Fruit fly (Drosophila melanogaster) whole organism, embryonic: Measurements from ENCODE around the gene Cyp12a4.

ENCODE experiments used
- CG10147 ChIP-seq: fragments of 200-800 bp; sonication (Bioruptor generic); optimal IDR thresholded peaks from 2 replicates; lab custom pipeline; 2019; ENCODE audit warnings: missing biosample characterization, mild to moderate bottlenecking, missing genetic modification characterization, moderate library complexity
- CG10267 ChIP-seq: fragments of 200-800 bp; sonication (Bioruptor generic); optimal IDR thresholded peaks from 2 replicates; lab custom pipeline; 2018; ENCODE audit warnings: missing biosample characterization, mild to moderate bottlenecking, missing genetic modification characterization, moderate library complexity
- CG11695 ChIP-seq: fragments of 200-800 bp; sonication (Bioruptor generic); IDR thresholded peaks from 3 replicates; pipeline ENCODE4 v1.3.6; 2022; ENCODE audit warnings: missing biosample characterization, missing genetic modification characterization
- CG11696 ChIP-seq: fragments of 200-800 bp; sonication (Bioruptor generic); IDR thresholded peaks from 2 replicates; pipeline ENCODE4 v1.3.6; 2022; ENCODE audit warnings: missing biosample characterization, missing genetic modification characterization
- CG13296 ChIP-seq: fragments of 200-800 bp; sonication (Bioruptor generic); optimal IDR thresholded peaks from 3 replicates; lab custom pipeline; 2018; ENCODE audit warnings: missing biosample characterization, mild to moderate bottlenecking, missing genetic modification characterization
- CG14860 ChIP-seq: fragments of 200-800 bp; sonication (Bioruptor generic); IDR thresholded peaks from 3 replicates; pipeline ENCODE4 v1.3.6; 2022; ENCODE audit warnings: missing biosample characterization, missing genetic modification characterization; ENCODE audit not compliant: partially characterized antibody
- CG1529 ChIP-seq: fragments of 200-800 bp; sonication (Bioruptor generic); optimal IDR thresholded peaks from 3 replicates; lab custom pipeline; 2018; ENCODE audit warnings: missing biosample characterization, missing genetic modification characterization
- CG15601 ChIP-seq: fragments of 200-800 bp; sonication (Bioruptor generic); optimal IDR thresholded peaks from 3 replicates; lab custom pipeline; 2019; ENCODE audit warnings: missing biosample characterization, mild to moderate bottlenecking, missing genetic modification characterization, moderate library complexity
- CG1647 ChIP-seq: fragments of 200-800 bp; sonication (Bioruptor generic); optimal IDR thresholded peaks from 3 replicates; lab custom pipeline; 2016; ENCODE audit warnings: missing biosample characterization, missing genetic modification characterization
- CG17359 ChIP-seq: fragments of 200-800 bp; sonication (Bioruptor generic); optimal IDR thresholded peaks from 3 replicates; lab custom pipeline; 2018; ENCODE audit warnings: missing biosample characterization, mild to moderate bottlenecking, missing genetic modification characterization, moderate library complexity
- CG2202 ChIP-seq: fragments of 200-800 bp; sonication (Bioruptor generic); optimal IDR thresholded peaks from 2 replicates; lab custom pipeline; 2018; ENCODE audit warnings: missing biosample characterization, mild to moderate bottlenecking, missing genetic modification characterization
- CG33213 ChIP-seq: fragments of 200-800 bp; sonication (Bioruptor generic); optimal IDR thresholded peaks from 3 replicates; lab custom pipeline; 2016; ENCODE audit warnings: missing biosample characterization, missing genetic modification characterization
- CG3838 ChIP-seq: fragments of 200-800 bp; sonication (Bioruptor generic); optimal IDR thresholded peaks from 3 replicates; lab custom pipeline; 2016; ENCODE audit warnings: missing biosample characterization, missing genetic modification characterization
- CG42726 ChIP-seq: fragments of 200-800 bp; sonication (Bioruptor generic); IDR thresholded peaks from 2 replicates; pipeline ENCODE4 v1.3.6; 2022; ENCODE audit warnings: missing biosample characterization, missing genetic modification characterization; ENCODE audit not compliant: partially characterized antibody
- CG4424 ChIP-seq: fragments of 200-800 bp; sonication (Bioruptor generic); optimal IDR thresholded peaks from 3 replicates; lab custom pipeline; 2016; ENCODE audit warnings: missing biosample characterization, missing genetic modification characterization
- CG5245 ChIP-seq: fragments of 200-800 bp; sonication (Bioruptor generic); optimal IDR thresholded peaks from 3 replicates; lab custom pipeline; 2016; ENCODE audit warnings: missing biosample characterization, missing genetic modification characterization
- Doc3 ChIP-seq: fragments of 200-800 bp; sonication (Bioruptor generic); IDR thresholded peaks from 3 replicates; pipeline ENCODE4 v1.3.6; 2022; ENCODE audit warnings: missing biosample characterization, missing genetic modification characterization; ENCODE audit not compliant: partially characterized antibody
- E2f2 ChIP-seq: fragments of 200-800 bp; sonication (Bioruptor generic); IDR thresholded peaks from 2 replicates; pipeline ENCODE4 v1.3.6; 2022; ENCODE audit warnings: missing biosample characterization, missing genetic modification characterization
- GATAe ChIP-seq: fragments of 200-800 bp; sonication (Bioruptor generic); conservative IDR thresholded peaks from 2 replicates; pipeline ENCODE4 v1.3.6; 2022; ENCODE audit warnings: missing biosample characterization, missing genetic modification characterization
- HmgD ChIP-seq: fragments of 200-800 bp; sonication (Bioruptor generic); optimal IDR thresholded peaks from 3 replicates; lab custom pipeline; 2016; ENCODE audit warnings: missing biosample characterization, missing genetic modification characterization
- HmgZ ChIP-seq: fragments of 200-800 bp; sonication (Bioruptor generic); optimal IDR thresholded peaks from 2 replicates; lab custom pipeline; 2018; ENCODE audit warnings: missing biosample characterization, mild to moderate bottlenecking, missing genetic modification characterization
- Hmx ChIP-seq: fragments of 200-800 bp; sonication (Bioruptor generic); optimal IDR thresholded peaks from 2 replicates; lab custom pipeline; 2016; ENCODE audit warnings: missing biosample characterization, missing genetic modification characterization
- Mrtf ChIP-seq: fragments of 200-800 bp; sonication (Bioruptor generic); IDR thresholded peaks from 3 replicates; pipeline ENCODE4 v1.3.6; 2022; ENCODE audit warnings: missing biosample characterization, missing genetic modification characterization
- NC2β ChIP-seq: fragments of 200-800 bp; sonication (Bioruptor generic); optimal IDR thresholded peaks from 2 replicates; lab custom pipeline; 2016; ENCODE audit warnings: missing biosample characterization, missing genetic modification characterization
- NK7.1 ChIP-seq: fragments of 200-800 bp; sonication (Bioruptor generic); optimal IDR thresholded peaks from 3 replicates; lab custom pipeline; 2016; ENCODE audit warnings: missing biosample characterization, missing genetic modification characterization
- Nf-YA ChIP-seq: fragments of 200-800 bp; sonication (Bioruptor generic); IDR thresholded peaks from 2 replicates; pipeline ENCODE4 v1.3.6; 2022; ENCODE audit warnings: missing biosample characterization, missing genetic modification characterization
- PHDP ChIP-seq: fragments of 200-800 bp; sonication (Bioruptor generic); optimal IDR thresholded peaks from 3 replicates; lab custom pipeline; 2018; ENCODE audit warnings: missing biosample characterization, mild to moderate bottlenecking, missing genetic modification characterization, moderate library complexity
- Rx ChIP-seq: fragments of 200-800 bp; sonication (Bioruptor generic); IDR thresholded peaks from 2 replicates; pipeline ENCODE4 v1.3.6; 2022; ENCODE audit warnings: missing biosample characterization, missing genetic modification characterization
- Six4 ChIP-seq: fragments of 200-800 bp; sonication (Bioruptor generic); optimal IDR thresholded peaks from 2 replicates; lab custom pipeline; 2016; ENCODE audit warnings: missing biosample characterization, missing genetic modification characterization
- YL-1 ChIP-seq: fragments of 200-800 bp; sonication (Bioruptor generic); optimal IDR thresholded peaks from 3 replicates; lab custom pipeline; 2017; ENCODE audit warnings: missing biosample characterization, mild to moderate bottlenecking, missing genetic modification characterization
- al ChIP-seq: fragments of 200-800 bp; sonication (Bioruptor generic); IDR thresholded peaks from 2 replicates; pipeline ENCODE4 v1.3.6; 2022; ENCODE audit warnings: missing biosample characterization, missing genetic modification characterization
- ato ChIP-seq: fragments of 200-800 bp; sonication (Bioruptor generic); IDR thresholded peaks from 2 replicates; pipeline ENCODE4 v1.3.6; 2022; ENCODE audit warnings: missing biosample characterization, missing genetic modification characterization; ENCODE audit not compliant: partially characterized antibody
- disco-r ChIP-seq: fragments of 200-800 bp; sonication (Bioruptor generic); optimal IDR thresholded peaks from 2 replicates; lab custom pipeline; 2016; ENCODE audit warnings: missing biosample characterization, missing genetic modification characterization
- ems ChIP-seq: fragments of 200-800 bp; sonication (Bioruptor generic); optimal IDR thresholded peaks from 3 replicates; lab custom pipeline; 2016; ENCODE audit warnings: missing biosample characterization, missing genetic modification characterization
- fd102C ChIP-seq: fragments of 200-800 bp; sonication (Bioruptor generic); optimal IDR thresholded peaks from 2 replicates; lab custom pipeline; 2018; ENCODE audit warnings: missing biosample characterization, mild to moderate bottlenecking, missing genetic modification characterization, moderate library complexity
- gce ChIP-seq: fragments of 200-800 bp; sonication (Bioruptor generic); IDR thresholded peaks from 3 replicates; pipeline ENCODE4 v1.3.6; 2022; ENCODE audit warnings: missing biosample characterization, missing genetic modification characterization
- grau ChIP-seq: fragments of 200-800 bp; optimal IDR thresholded peaks from 3 replicates; lab custom pipeline; 2019; ENCODE audit warnings: missing biosample characterization, mild to moderate bottlenecking, missing genetic modification characterization, moderate library complexity
- her ChIP-seq: fragments of 200-800 bp; sonication (Bioruptor generic); optimal IDR thresholded peaks from 2 replicates; lab custom pipeline; 2016; ENCODE audit warnings: missing biosample characterization, missing genetic modification characterization
- jigr1 ChIP-seq: fragments of 200-800 bp; sonication (Bioruptor generic); IDR thresholded peaks from 3 replicates; pipeline ENCODE4 v1.3.6; 2022; ENCODE audit warnings: missing biosample characterization, missing genetic modification characterization
- nmo ChIP-seq: fragments of 200-800 bp; sonication (Bioruptor generic); optimal IDR thresholded peaks from 2 replicates; lab custom pipeline; 2018; ENCODE audit warnings: missing biosample characterization, mild to moderate bottlenecking, missing genetic modification characterization, moderate library complexity
- nom ChIP-seq: fragments of 200-800 bp; sonication (Bioruptor generic); optimal IDR thresholded peaks from 2 replicates; lab custom pipeline; 2017; ENCODE audit warnings: missing biosample characterization, missing genetic modification characterization, mild to moderate bottlenecking, moderate library complexity, missing genetic modification reagents
- pita ChIP-seq: fragments of 200-800 bp; sonication (Bioruptor generic); optimal IDR thresholded peaks from 2 replicates; lab custom pipeline; 2017; ENCODE audit warnings: missing biosample characterization, mild to moderate bottlenecking, missing genetic modification characterization
- prd ChIP-seq, 3 experiments: fragments of >200 bp in 2 of 3; fragments of 200-800 bp in 1 of 3; sonication (Bioruptor generic) in 1 of 3; optimal IDR thresholded peaks in 2 of 3; IDR thresholded peaks in 1 of 3; 2 replicates in 2 of 3; 3 replicates in 1 of 3; pipeline versions ENCODE4 v1.3.6 to Lab custom; 2017 to 2022; ENCODE audit warnings: missing biosample characterization in 1 of 3, missing genetic modification characterization in 1 of 3
- repo ChIP-seq: fragments of 200-800 bp; sonication (Bioruptor generic); optimal IDR thresholded peaks from 2 replicates; lab custom pipeline; 2016; ENCODE audit warnings: missing biosample characterization, missing genetic modification characterization
- sna ChIP-seq: fragments of 200-800 bp; sonication (Bioruptor generic); IDR thresholded peaks from 2 replicates; pipeline ENCODE4 v1.3.6; 2022; ENCODE audit warnings: missing biosample characterization, missing genetic modification characterization; ENCODE audit not compliant: partially characterized antibody
- sqz ChIP-seq: fragments of 200-800 bp; sonication (Bioruptor generic); optimal IDR thresholded peaks from 3 replicates; lab custom pipeline; 2018; ENCODE audit warnings: missing biosample characterization, mild to moderate bottlenecking, missing genetic modification characterization
- trh ChIP-seq: fragments of 200-800 bp; sonication (Bioruptor generic); optimal IDR thresholded peaks from 2 replicates; lab custom pipeline; 2016; ENCODE audit warnings: missing biosample characterization, missing genetic modification characterization
- wek ChIP-seq: fragments of 200-800 bp; sonication (Bioruptor generic); optimal IDR thresholded peaks from 3 replicates; lab custom pipeline; 2018; ENCODE audit warnings: missing biosample characterization, mild to moderate bottlenecking, missing genetic modification characterization, moderate library complexity
- wor ChIP-seq: fragments of 200-800 bp; sonication (Bioruptor generic); IDR thresholded peaks from 2 replicates; pipeline ENCODE4 v1.3.6; 2022; ENCODE audit warnings: missing biosample characterization, missing genetic modification characterization

Cyp12a4 gene

dm6 chr3R:19096299-19097048, 38.5 kb upstream of the Cyp12a4 start, which contains the start of gene CG6040 (continued):
- peak; percentile 22 for TF ChIP-seq Six4 (GFP tag; lab: Kevin White, UChicago)
- TF ChIP-seq sna (GFP tag; lab: Robert Waterston, UW), result no peak
- no peak for TF ChIP-seq CG42726 (GFP tag; lab: Robert Waterston, UW)
- TF ChIP-seq Mrtf (GFP tag; lab: Robert Waterston, UW), result no peak
- TF ChIP-seq disco-r (GFP tag; lab: Kevin White, UChicago), result peak; percentile 6
- peak; percentile 45 for TF ChIP-seq NC2β (GFP tag; lab: Kevin White, UChicago)
- peak; percentile 92 for TF ChIP-seq pita (GFP tag; lab: Kevin White, UChicago)
- TF ChIP-seq NK7.1 (GFP tag; lab: Kevin White, UChicago), result no peak
- no peak for TF ChIP-seq ems (GFP tag; lab: Kevin White, UChicago)
- no peak for TF ChIP-seq CG14860 (GFP tag; lab: Robert Waterston, UW)
- no peak for TF ChIP-seq fd102C
- no peak for TF ChIP-seq wek (GFP tag; lab: Kevin White, UChicago)
- peak; percentile 0 for TF ChIP-seq CG13296 (GFP tag; lab: Kevin White, UChicago)
- peak; percentile 11 for TF ChIP-seq HmgZ
- TF ChIP-seq CG10147 (GFP tag; lab: Kevin White, UChicago), result peak; percentile 47
- TF ChIP-seq trh (GFP tag; lab: Kevin White, UChicago), result no peak
- TF ChIP-seq ato (GFP tag; lab: Robert Waterston, UW), result peak; percentile 42; the same call in 1 of the 2 replicates
- TF ChIP-seq her (GFP tag; lab: Kevin White, UChicago), result no peak
- TF ChIP-seq PHDP (tag; lab: Kevin White, UChicago), result peak; percentile 20
- TF ChIP-seq CG3838 (GFP tag; lab: Kevin White, UChicago), result peak; percentile 10
- TF ChIP-seq CG1647 (GFP tag; lab: Kevin White, UChicago), result peak; percentile 14
- TF ChIP-seq Nf-YA (GFP tag; lab: Robert Waterston, UW), result no peak
- no peak for TF ChIP-seq gce (GFP tag; lab: Robert Waterston, UW)
- TF ChIP-seq Hmx (GFP tag; lab: Kevin White, UChicago), result no peak
- TF ChIP-seq nmo (GFP tag; lab: Kevin White, UChicago), result peak; percentile 83
- TF ChIP-seq CG2202 (tag; lab: Kevin White, UChicago), result no peak
- no peak for TF ChIP-seq al (GFP tag; lab: Robert Waterston, UW)
- TF ChIP-seq grau (tag; lab: Kevin White, UChicago), result peak; percentile 39
- peak; percentile 31 for TF ChIP-seq CG17359
- no peak for TF ChIP-seq GATAe (GFP tag; lab: Robert Waterston, UW)
- TF ChIP-seq sqz (GFP tag; lab: Kevin White, UChicago), result no peak
- no peak for TF ChIP-seq Doc3 (GFP tag; lab: Robert Waterston, UW)
- no peak for TF ChIP-seq jigr1 (GFP tag; lab: Robert Waterston, UW)
- TF ChIP-seq CG11696 (GFP tag; lab: Robert Waterston, UW), result no peak
- TF ChIP-seq repo (GFP tag; lab: Kevin White, UChicago), result peak; percentile 39
- TF ChIP-seq wor (GFP tag; lab: Robert Waterston, UW), result no peak
- peak; percentile 69 for TF ChIP-seq E2f2 (GFP tag; lab: Robert Waterston, UW)
- no peak for TF ChIP-seq YL-1 (GFP tag; lab: Kevin White, UChicago)
- TF ChIP-seq CG1529 (GFP tag; lab: Kevin White, UChicago), result no peak
- TF ChIP-seq CG11695, result no peak
- peak; percentile 50 for TF ChIP-seq CG5245 (GFP tag; lab: Kevin White, UChicago)
- TF ChIP-seq CG10267 (tag; lab: Kevin White, UChicago), result peak; percentile 49
- peak; percentile 83 for TF ChIP-seq CG33213 (GFP tag; lab: Kevin White, UChicago)
- peak; percentile 63 for TF ChIP-seq nom (GFP tag; lab: Kevin White, UChicago)
- peak; percentile 41; the same call in 1 of the 2 replicates for TF ChIP-seq Rx (GFP tag; lab: Robert Waterston, UW)
- peak; percentile 51 for TF ChIP-seq HmgD
- peak; percentile 99 for TF ChIP-seq CG15601
- TF ChIP-seq CG4424 (GFP tag; lab: Kevin White, UChicago), result peak; percentile 34
- TF ChIP-seq prd (optimal IDR thresholded peaks at IDR 0.05; lab: Kevin White, UChicago), result no peak
- TF ChIP-seq prd (GFP tag; IDR thresholded peaks at IDR 0.05; lab: Robert Waterston, UW), result no peak; the same call in 2 of the 3 replicates
